Fruit fly (Drosophila melanogaster) whole organism, embryonic: ENCODE results near the gene dbo.

Experiments
- Aef1 ChIP-seq: fragments of 200-800 bp; sonication (Bioruptor generic); IDR thresholded peaks from 3 replicates; pipeline ENCODE4 v1.3.6; 2022; ENCODE audit warnings: missing biosample characterization, missing genetic modification characterization
- CG10274 ChIP-seq: fragments of 200-800 bp; sonication (Bioruptor generic); optimal IDR thresholded peaks from 3 replicates; lab custom pipeline; 2017; ENCODE audit warnings: missing biosample characterization, mild to moderate bottlenecking, missing genetic modification characterization
- CG10366 ChIP-seq: fragments of 200-800 bp; sonication (Bioruptor generic); IDR thresholded peaks from 2 replicates; pipeline ENCODE4 v1.3.6; 2022; ENCODE audit warnings: missing biosample characterization, missing genetic modification characterization
- CG10431 ChIP-seq: fragments of 200-800 bp; sonication (Bioruptor generic); optimal IDR thresholded peaks from 3 replicates; lab custom pipeline; 2018; ENCODE audit warnings: missing biosample characterization, mild to moderate bottlenecking, missing genetic modification characterization
- CG10979 ChIP-seq: fragments of 200-800 bp; sonication (Bioruptor generic); optimal IDR thresholded peaks from 2 replicates; lab custom pipeline; 2018; ENCODE audit warnings: missing biosample characterization, mild to moderate bottlenecking, missing genetic modification characterization, moderate library complexity
- CG12104 ChIP-seq: fragments of 200-800 bp; sonication (Bioruptor generic); optimal IDR thresholded peaks from 3 replicates; lab custom pipeline; 2016; ENCODE audit warnings: missing biosample characterization, missing genetic modification characterization
- CG12236 ChIP-seq: fragments of 200-800 bp; sonication (Bioruptor generic); optimal IDR thresholded peaks from 2 replicates; lab custom pipeline; 2016; ENCODE audit warnings: missing biosample characterization, missing genetic modification characterization
- CG12744 ChIP-seq: fragments of 200-800 bp; sonication (Bioruptor generic); optimal IDR thresholded peaks from 2 replicates; lab custom pipeline; 2016; ENCODE audit warnings: missing biosample characterization, missing genetic modification characterization
- CG14860 ChIP-seq: fragments of 200-800 bp; sonication (Bioruptor generic); IDR thresholded peaks from 3 replicates; pipeline ENCODE4 v1.3.6; 2022; ENCODE audit warnings: missing biosample characterization, missing genetic modification characterization; ENCODE audit not compliant: partially characterized antibody
- CG15011 ChIP-seq: fragments of 200-800 bp; sonication (Bioruptor generic); optimal IDR thresholded peaks from 3 replicates; lab custom pipeline; 2018; ENCODE audit warnings: missing biosample characterization, mild to moderate bottlenecking, missing genetic modification characterization
- CG15269 ChIP-seq: fragments of 200-800 bp; sonication (Bioruptor generic); optimal IDR thresholded peaks from 2 replicates; lab custom pipeline; 2018; ENCODE audit warnings: missing biosample characterization, mild to moderate bottlenecking, missing genetic modification characterization, moderate library complexity
- CG1602 ChIP-seq: fragments of 200-800 bp; sonication (Bioruptor generic); optimal IDR thresholded peaks from 3 replicates; lab custom pipeline; 2016; ENCODE audit warnings: missing biosample characterization, missing genetic modification characterization
- CG17186 ChIP-seq: fragments of 200-800 bp; sonication (Bioruptor generic); optimal IDR thresholded peaks from 3 replicates; lab custom pipeline; 2017; ENCODE audit warnings: missing biosample characterization, missing genetic modification reagents, missing genetic modification characterization
- CG32532 ChIP-seq: fragments of 200-800 bp; sonication (Bioruptor generic); IDR thresholded peaks from 2 replicates; pipeline ENCODE4 v1.3.6; 2022; ENCODE audit warnings: missing biosample characterization, missing genetic modification characterization
- CG3847 ChIP-seq: fragments of 200-800 bp; sonication (Bioruptor generic); IDR thresholded peaks from 2 replicates; pipeline ENCODE4 v1.3.6; 2022; ENCODE audit warnings: missing biosample characterization, missing genetic modification characterization
- CG3995 ChIP-seq: fragments of 200-800 bp; sonication (Bioruptor generic); optimal IDR thresholded peaks from 3 replicates; lab custom pipeline; 2016; ENCODE audit warnings: missing biosample characterization, missing genetic modification characterization
- CG4617 ChIP-seq: fragments of 200-800 bp; sonication (Bioruptor generic); optimal IDR thresholded peaks from 3 replicates; lab custom pipeline; 2016; ENCODE audit warnings: missing biosample characterization, missing genetic modification characterization, borderline replicate concordance
- CG4820 ChIP-seq: fragments of 200-800 bp; sonication (Bioruptor generic); optimal IDR thresholded peaks from 3 replicates; lab custom pipeline; 2016; ENCODE audit warnings: missing biosample characterization, missing genetic modification characterization
- CG4854 ChIP-seq: fragments of 200-800 bp; sonication (Bioruptor generic); optimal IDR thresholded peaks from 2 replicates; lab custom pipeline; 2016; ENCODE audit warnings: missing biosample characterization, missing genetic modification characterization, inconsistent platforms
- CG5180 ChIP-seq: fragments of 200-800 bp; sonication (Bioruptor generic); optimal IDR thresholded peaks from 3 replicates; lab custom pipeline; 2017; ENCODE audit warnings: missing biosample characterization, missing genetic modification characterization, mild to moderate bottlenecking, moderate library complexity, missing genetic modification reagents
- CG8924 ChIP-seq: fragments of 200-800 bp; optimal IDR thresholded peaks from 3 replicates; lab custom pipeline; 2019; ENCODE audit warnings: missing biosample characterization, mild to moderate bottlenecking, missing genetic modification characterization, moderate library complexity
- CG9932 ChIP-seq: fragments of 200-800 bp; sonication (Bioruptor generic); IDR thresholded peaks from 2 replicates; pipeline ENCODE4 v1.3.6; 2022; ENCODE audit warnings: missing biosample characterization, missing genetic modification characterization
- Dek ChIP-seq: fragments of 200-800 bp; sonication (Bioruptor generic); optimal IDR thresholded peaks from 3 replicates; lab custom pipeline; 2019; ENCODE audit warnings: missing biosample characterization, mild to moderate bottlenecking, missing genetic modification characterization, moderate library complexity
- ERR ChIP-seq: fragments of 200-800 bp; sonication (Bioruptor generic); optimal IDR thresholded peaks from 2 replicates; lab custom pipeline; 2016; ENCODE audit warnings: missing biosample characterization, missing genetic modification characterization
- GATAe ChIP-seq: fragments of 200-800 bp; sonication (Bioruptor generic); conservative IDR thresholded peaks from 2 replicates; pipeline ENCODE4 v1.3.6; 2022; ENCODE audit warnings: missing biosample characterization, missing genetic modification characterization
- Gug ChIP-seq: fragments of 200-800 bp; sonication (Bioruptor generic); IDR thresholded peaks from 4 replicates; pipeline ENCODE4 v1.3.6; 2022; ENCODE audit warnings: missing biosample characterization, missing genetic modification characterization
- HHEX ChIP-seq: fragments of 200-800 bp; sonication (Bioruptor generic); optimal IDR thresholded peaks from 3 replicates; lab custom pipeline; 2017; ENCODE audit warnings: missing biosample characterization, mild to moderate bottlenecking, missing genetic modification characterization, missing genetic modification reagents
- Hey ChIP-seq: fragments of 200-800 bp; sonication (Bioruptor generic); optimal IDR thresholded peaks from 3 replicates; lab custom pipeline; 2018; ENCODE audit warnings: missing biosample characterization, mild to moderate bottlenecking, missing genetic modification characterization
- HmgZ ChIP-seq: fragments of 200-800 bp; sonication (Bioruptor generic); optimal IDR thresholded peaks from 2 replicates; lab custom pipeline; 2018; ENCODE audit warnings: missing biosample characterization, mild to moderate bottlenecking, missing genetic modification characterization
- Lpt ChIP-seq: fragments of >200 bp; optimal IDR thresholded peaks from 2 replicates; lab custom pipeline; 2018; ENCODE audit warnings: missing biosample characterization, missing genetic modification characterization
- NC2β ChIP-seq: fragments of 200-800 bp; sonication (Bioruptor generic); optimal IDR thresholded peaks from 2 replicates; lab custom pipeline; 2016; ENCODE audit warnings: missing biosample characterization, missing genetic modification characterization
- Nf-YC ChIP-seq: fragments of 200-800 bp; optimal IDR thresholded peaks from 3 replicates; lab custom pipeline; 2019; ENCODE audit warnings: missing biosample characterization, mild to moderate bottlenecking, missing genetic modification characterization, moderate library complexity
- Sox102F ChIP-seq: fragments of 200-800 bp; sonication (Bioruptor generic); optimal IDR thresholded peaks from 2 replicates; lab custom pipeline; 2018; ENCODE audit warnings: missing biosample characterization, mild to moderate bottlenecking, missing genetic modification characterization, moderate library complexity
- cato ChIP-seq: fragments of 200-800 bp; sonication (Bioruptor generic); optimal IDR thresholded peaks from 2 replicates; lab custom pipeline; 2016; ENCODE audit warnings: missing biosample characterization, missing genetic modification characterization, borderline replicate concordance
- dmrt11E ChIP-seq: fragments of 200-800 bp; sonication (Bioruptor generic); optimal IDR thresholded peaks from 3 replicates; lab custom pipeline; 2018; ENCODE audit warnings: missing biosample characterization, mild to moderate bottlenecking, missing genetic modification characterization, moderate library complexity
- eve ChIP-seq, 2 experiments: fragments of >200 bp; optimal IDR thresholded peaks; 2 replicates each; lab custom pipeline; 2017; ENCODE audit warnings: missing biosample characterization in 2 of 2, missing genetic modification characterization in 2 of 2
- grn ChIP-seq: fragments of 200-800 bp; sonication (Bioruptor generic); optimal IDR thresholded peaks from 3 replicates; lab custom pipeline; 2017; ENCODE audit warnings: missing biosample characterization, missing genetic modification characterization
- hb ChIP-seq: fragments of 200-800 bp; sonication (Bioruptor generic); IDR thresholded peaks from 3 replicates; pipeline ENCODE4 v1.3.6; 2022; ENCODE audit warnings: missing biosample characterization, missing genetic modification characterization; ENCODE audit not compliant: partially characterized antibody
- ind ChIP-seq: fragments of 200-800 bp; sonication (Bioruptor generic); optimal IDR thresholded peaks from 3 replicates; lab custom pipeline; 2016; ENCODE audit warnings: missing biosample characterization, missing genetic modification characterization
- ken ChIP-seq: fragments of 200-800 bp; sonication (Bioruptor generic); IDR thresholded peaks from 3 replicates; pipeline ENCODE4 v1.3.6; 2022; ENCODE audit warnings: missing biosample characterization, missing genetic modification characterization
- lov ChIP-seq, 2 experiments: fragments of 200-800 bp in 1 of 2; fragments of >200 bp in 1 of 2; sonication (Bioruptor generic) in 1 of 2; IDR thresholded peaks in 1 of 2; optimal IDR thresholded peaks in 1 of 2; 2 replicates in 1 of 2; 3 replicates in 1 of 2; pipeline versions ENCODE4 v1.3.6 to Lab custom; 2017 to 2022; ENCODE audit warnings: missing biosample characterization in 1 of 2, missing genetic modification characterization in 1 of 2
- psq ChIP-seq: fragments of 200-800 bp; sonication (Bioruptor generic); optimal IDR thresholded peaks from 2 replicates; lab custom pipeline; 2017; ENCODE audit warnings: missing biosample characterization, missing genetic modification characterization
- shn ChIP-seq: fragments of 200-800 bp; sonication (Bioruptor generic); optimal IDR thresholded peaks from 3 replicates; lab custom pipeline; 2016; ENCODE audit warnings: missing biosample characterization, missing genetic modification characterization
- so ChIP-seq: fragments of 200-800 bp; sonication (Bioruptor generic); IDR thresholded peaks from 3 replicates; pipeline ENCODE4 v1.3.6; 2022; ENCODE audit warnings: missing biosample characterization, missing genetic modification characterization
- sqz ChIP-seq: fragments of 200-800 bp; sonication (Bioruptor generic); optimal IDR thresholded peaks from 3 replicates; lab custom pipeline; 2018; ENCODE audit warnings: missing biosample characterization, mild to moderate bottlenecking, missing genetic modification characterization
- ssp ChIP-seq: fragments of 200-800 bp; sonication (Bioruptor generic); IDR thresholded peaks from 2 replicates; pipeline ENCODE4 v1.3.6; 2022; ENCODE audit warnings: missing biosample characterization, missing genetic modification characterization
- sug ChIP-seq: fragments of 200-800 bp; optimal IDR thresholded peaks from 2 replicates; lab custom pipeline; 2019; ENCODE audit warnings: missing biosample characterization, mild to moderate bottlenecking, missing genetic modification characterization, moderate library complexity
- wek ChIP-seq: fragments of 200-800 bp; sonication (Bioruptor generic); optimal IDR thresholded peaks from 3 replicates; lab custom pipeline; 2018; ENCODE audit warnings: missing biosample characterization, mild to moderate bottlenecking, missing genetic modification characterization, moderate library complexity
- yki ChIP-seq: fragments of >200 bp; optimal IDR thresholded peaks from 3 replicates; lab custom pipeline; 2018

The dbo gene

DNA sequence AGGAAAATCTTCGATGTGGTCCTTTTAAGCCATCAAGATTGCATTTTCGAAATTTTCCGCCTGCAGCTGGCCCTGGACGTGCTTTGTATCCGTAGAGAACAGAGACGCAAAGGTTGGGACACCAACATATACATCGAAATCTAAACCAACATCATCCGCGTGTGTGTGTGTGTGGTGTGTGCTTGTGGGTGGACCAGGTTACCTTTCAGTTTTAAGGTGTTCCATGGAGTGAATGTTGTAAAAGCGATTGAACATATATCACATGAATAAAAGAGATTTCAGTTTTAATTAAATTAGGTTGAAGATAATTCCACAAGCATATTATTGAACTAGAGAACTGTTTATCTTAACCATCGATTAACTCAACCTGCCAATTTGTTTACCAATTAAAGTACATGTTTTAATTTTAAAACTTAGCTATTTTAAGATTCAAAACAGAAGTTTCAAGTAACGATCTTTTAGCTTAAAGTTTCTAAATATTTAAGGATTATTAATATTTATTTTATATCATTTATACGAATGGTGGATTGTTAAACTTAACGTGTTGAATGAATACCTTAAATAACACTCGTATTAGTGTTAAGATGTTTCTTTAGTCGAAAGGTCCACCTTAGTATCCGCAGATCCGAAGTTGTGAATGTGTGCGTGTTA lies 422 bp downstream of the dbo start (continued):
- TF ChIP-seq CG4617 (peak; percentile 73), Nf-YC (tag; lab: Kevin White, UChicago) (peak; percentile 88), HmgZ (tag; lab: Kevin White, UChicago) (peak; percentile 65), CG15011 (GFP tag; lab: Kevin White, UChicago) (peak; percentile 57), CG12236 (peak; percentile 17), CG4854 (no peak), NC2β (GFP tag; lab: Kevin White, UChicago) (peak; percentile 27), ssp (GFP tag; lab: Robert Waterston, UW) (no peak), CG17186 (no peak), CG12104 (peak; percentile 77), ERR (GFP tag; lab: Kevin White, UChicago) (peak; percentile 64), HHEX (GFP tag; lab: Kevin White, UChicago) (peak; percentile 87), psq (GFP tag; lab: Kevin White, UChicago) (no peak), CG8924 (tag; lab: Kevin White, UChicago) (peak; percentile 89), Sox102F (GFP tag; lab: Kevin White, UChicago) (no peak), Aef1 (GFP tag; lab: Robert Waterston, UW) (peak; percentile 35; the same call in 2 of the 3 replicates), so (peak; percentile 29; the same call in 2 of the 3 replicates), eve (GFP tag; optimal IDR thresholded peaks at IDR 0.05; lab: Kevin White, UChicago) (peak in 1 of 2 experiments; percentile 73), shn (GFP tag; lab: Kevin White, UChicago) (peak; percentile 49), CG3847 (peak; percentile 43), CG5180 (GFP tag; lab: Kevin White, UChicago) (peak; percentile 81), dmrt11E (tag; lab: Kevin White, UChicago) (peak; percentile 37), Dek (tag; lab: Kevin White, UChicago) (peak; percentile 76), sqz (peak; percentile 76), CG10274 (peak; percentile 74), yki (lab: Kevin White, UChicago) (no peak), hb (no peak), Lpt (GFP tag; lab: Kevin White, UChicago) (no peak), CG3995 (GFP tag; lab: Kevin White, UChicago) (no peak), Gug (GFP tag; lab: Robert Waterston, UW) (peak; percentile 57; the same call in 2 of the 4 replicates), CG9932 (no peak; the same call in none of the 2 replicates), CG14860 (no peak), CG10431 (GFP tag; lab: Kevin White, UChicago) (peak; percentile 68), ind (GFP tag; lab: Kevin White, UChicago) (peak; percentile 74), Hey (tag; lab: Kevin White, UChicago) (peak; percentile 18), sug (tag; lab: Kevin White, UChicago) (peak; percentile 87), CG10366 (peak; percentile 53; the same call in 1 of the 2 replicates), GATAe (GFP tag; lab: Robert Waterston, UW) (no peak), cato (peak; percentile 40), ken (GFP tag; lab: Robert Waterston, UW) (peak; percentile 40; the same call in 2 of the 3 replicates), grn (GFP tag; lab: Kevin White, UChicago) (no peak), wek (GFP tag; lab: Kevin White, UChicago) (no peak), CG1602 (GFP tag; lab: Kevin White, UChicago) (peak; percentile 27), CG32532 (GFP tag; lab: Robert Waterston, UW) (peak; percentile 76), CG4820 (GFP tag; lab: Kevin White, UChicago) (peak; percentile 65), CG12744 (GFP tag; lab: Kevin White, UChicago) (no peak), CG10979 (tag; lab: Kevin White, UChicago) (peak; percentile 66), CG15269 (tag; lab: Kevin White, UChicago) (peak; percentile 92), lov (optimal IDR thresholded peaks at IDR 0.05; lab: Kevin White, UChicago) (no peak), lov (GFP tag; IDR thresholded peaks at IDR 0.05; lab: Robert Waterston, UW) (no peak)
